Fruit fly (Drosophila melanogaster) whole organism, embryonic: Measurements from ENCODE around the gene Cypl.

Source experiments
- ATbp ChIP-seq: fragments of 200-800 bp; sonication (Bioruptor generic); optimal IDR thresholded peaks from 2 replicates; lab custom pipeline; 2017; ENCODE audit warnings: missing biosample characterization, mild to moderate bottlenecking, missing genetic modification characterization, missing genetic modification reagents
- Ada2b ChIP-seq: fragments of 200-800 bp; sonication (Bioruptor generic); IDR thresholded peaks from 2 replicates; pipeline ENCODE4 v1.3.6; 2022; ENCODE audit warnings: missing biosample characterization, missing genetic modification characterization
- CG10274 ChIP-seq: fragments of 200-800 bp; sonication (Bioruptor generic); optimal IDR thresholded peaks from 3 replicates; lab custom pipeline; 2017; ENCODE audit warnings: missing biosample characterization, mild to moderate bottlenecking, missing genetic modification characterization
- CG12219 ChIP-seq: fragments of 200-800 bp; sonication (Bioruptor generic); optimal IDR thresholded peaks from 3 replicates; lab custom pipeline; 2018; ENCODE audit warnings: missing biosample characterization, mild to moderate bottlenecking, missing genetic modification characterization
- CG12299 ChIP-seq: fragments of 200-800 bp; sonication (Bioruptor generic); optimal IDR thresholded peaks from 2 replicates; lab custom pipeline; 2018; ENCODE audit warnings: missing biosample characterization, mild to moderate bottlenecking, missing genetic modification characterization
- CG1233 ChIP-seq: fragments of 200-800 bp; sonication (Bioruptor generic); optimal IDR thresholded peaks from 4 replicates; lab custom pipeline; 2018; ENCODE audit warnings: missing biosample characterization, mild to moderate bottlenecking, missing genetic modification characterization
- CG14965 ChIP-seq: fragments of 200-800 bp; sonication (Bioruptor generic); optimal IDR thresholded peaks from 2 replicates; lab custom pipeline; 2016; ENCODE audit warnings: missing biosample characterization, missing genetic modification characterization, borderline replicate concordance
- CG15601 ChIP-seq: fragments of 200-800 bp; sonication (Bioruptor generic); optimal IDR thresholded peaks from 3 replicates; lab custom pipeline; 2019; ENCODE audit warnings: missing biosample characterization, mild to moderate bottlenecking, missing genetic modification characterization, moderate library complexity
- CG1792 ChIP-seq: fragments of 200-800 bp; sonication (Bioruptor generic); optimal IDR thresholded peaks from 2 replicates; lab custom pipeline; 2016; ENCODE audit warnings: missing biosample characterization, missing genetic modification characterization
- CG30403 ChIP-seq: fragments of 200-800 bp; sonication (Bioruptor generic); optimal IDR thresholded peaks from 3 replicates; lab custom pipeline; 2016; ENCODE audit warnings: missing biosample characterization, missing genetic modification characterization
- CG33557 ChIP-seq: fragments of 200-800 bp; sonication (Bioruptor generic); optimal IDR thresholded peaks from 2 replicates; lab custom pipeline; 2019; ENCODE audit warnings: missing biosample characterization, mild to moderate bottlenecking, missing genetic modification characterization, moderate library complexity
- CG3838 ChIP-seq: fragments of 200-800 bp; sonication (Bioruptor generic); optimal IDR thresholded peaks from 3 replicates; lab custom pipeline; 2016; ENCODE audit warnings: missing biosample characterization, missing genetic modification characterization
- CG4282 ChIP-seq: fragments of 200-800 bp; sonication (Bioruptor generic); optimal IDR thresholded peaks from 2 replicates; lab custom pipeline; 2016; ENCODE audit warnings: missing biosample characterization, missing genetic modification characterization
- CG4730 ChIP-seq: fragments of 200-800 bp; sonication (Bioruptor generic); IDR thresholded peaks from 2 replicates; pipeline ENCODE4 v1.3.6; 2022; ENCODE audit warnings: missing biosample characterization, missing genetic modification characterization
- CG6689 ChIP-seq: fragments of 200-800 bp; sonication (Bioruptor generic); IDR thresholded peaks from 2 replicates; pipeline ENCODE4 v1.3.6; 2022; ENCODE audit warnings: missing biosample characterization, missing genetic modification characterization
- CG7556 ChIP-seq: fragments of 200-800 bp; sonication (Bioruptor generic); optimal IDR thresholded peaks from 2 replicates; lab custom pipeline; 2017; ENCODE audit warnings: missing biosample characterization, mild to moderate bottlenecking, missing genetic modification characterization
- CG7745 ChIP-seq: fragments of 200-800 bp; sonication (Bioruptor generic); optimal IDR thresholded peaks from 2 replicates; lab custom pipeline; 2018; ENCODE audit warnings: missing biosample characterization, mild to moderate bottlenecking, missing genetic modification characterization, moderate library complexity
- CG8924 ChIP-seq: fragments of 200-800 bp; optimal IDR thresholded peaks from 3 replicates; lab custom pipeline; 2019; ENCODE audit warnings: missing biosample characterization, mild to moderate bottlenecking, missing genetic modification characterization, moderate library complexity
- CG9727 ChIP-seq: fragments of 200-800 bp; sonication (Bioruptor generic); optimal IDR thresholded peaks from 3 replicates; lab custom pipeline; 2017; ENCODE audit warnings: missing biosample characterization, mild to moderate bottlenecking, missing genetic modification characterization
- Camta ChIP-seq: fragments of 200-800 bp; sonication (Bioruptor generic); optimal IDR thresholded peaks from 2 replicates; lab custom pipeline; 2016; ENCODE audit warnings: missing biosample characterization, missing genetic modification characterization
- Chrac-16 ChIP-seq: fragments of 200-800 bp; sonication (Bioruptor generic); optimal IDR thresholded peaks from 3 replicates; lab custom pipeline; 2016; ENCODE audit warnings: missing biosample characterization, missing genetic modification characterization
- Dll ChIP-seq: fragments of 200-800 bp; sonication (Bioruptor generic); IDR thresholded peaks from 4 replicates; pipeline ENCODE4 v1.3.6; 2022; ENCODE audit warnings: missing biosample characterization, missing genetic modification characterization; ENCODE audit not compliant: partially characterized antibody
- Ets65A ChIP-seq: fragments of 200-800 bp; sonication (Bioruptor generic); peaks from one replicate; lab custom pipeline; 2016; ENCODE audit warnings: missing biosample characterization, missing genetic modification characterization
- HHEX ChIP-seq: fragments of 200-800 bp; sonication (Bioruptor generic); optimal IDR thresholded peaks from 3 replicates; lab custom pipeline; 2017; ENCODE audit warnings: missing biosample characterization, mild to moderate bottlenecking, missing genetic modification characterization, missing genetic modification reagents
- Kr ChIP-seq: fragments of 200-800 bp; sonication (Bioruptor generic); optimal IDR thresholded peaks from 2 replicates; lab custom pipeline; 2017; ENCODE audit warnings: missing biosample characterization, mild to moderate bottlenecking, missing genetic modification characterization
- Max ChIP-seq: fragments of 200-800 bp; sonication (Bioruptor generic); optimal IDR thresholded peaks from 2 replicates; lab custom pipeline; 2016; ENCODE audit warnings: missing biosample characterization, mild to moderate bottlenecking, missing genetic modification characterization
- Oaz ChIP-seq: fragments of 200-800 bp; sonication (Bioruptor generic); IDR thresholded peaks from 2 replicates; pipeline ENCODE4 v1.3.6; 2022; ENCODE audit warnings: missing biosample characterization, missing genetic modification characterization
- Pdp1 ChIP-seq, 2 experiments: fragments of 200-800 bp; sonication (Bioruptor generic); optimal IDR thresholded peaks; 3 replicates each; lab custom pipeline; 2016; ENCODE audit warnings: missing biosample characterization in 2 of 2, missing genetic modification characterization in 2 of 2, mild to moderate bottlenecking in 1 of 2, moderate library complexity in 1 of 2
- abd-A ChIP-seq: fragments of 200-800 bp; sonication (Bioruptor generic); optimal IDR thresholded peaks from 3 replicates; lab custom pipeline; 2019; ENCODE audit warnings: missing biosample characterization, mild to moderate bottlenecking, missing genetic modification characterization, moderate library complexity
- crc ChIP-seq: fragments of 200-800 bp; sonication (Bioruptor generic); optimal IDR thresholded peaks from 2 replicates; lab custom pipeline; 2016; ENCODE audit warnings: missing biosample characterization, missing genetic modification characterization
- fru ChIP-seq: fragments of >200 bp; optimal IDR thresholded peaks from 2 replicates; lab custom pipeline; 2017
- ftz-f1 ChIP-seq: fragments of 200-800 bp; sonication (Bioruptor generic); optimal IDR thresholded peaks from 2 replicates; lab custom pipeline; 2016; ENCODE audit warnings: missing biosample characterization, missing genetic modification characterization
- lab ChIP-seq: fragments of 200-800 bp; sonication (Bioruptor generic); optimal IDR thresholded peaks from 3 replicates; lab custom pipeline; 2017; ENCODE audit warnings: missing biosample characterization, missing genetic modification characterization, mild to moderate bottlenecking, moderate library complexity, missing genetic modification reagents
- lov ChIP-seq, 2 experiments: fragments of 200-800 bp in 1 of 2; fragments of >200 bp in 1 of 2; sonication (Bioruptor generic) in 1 of 2; IDR thresholded peaks in 1 of 2; optimal IDR thresholded peaks in 1 of 2; 2 replicates in 1 of 2; 3 replicates in 1 of 2; pipeline versions ENCODE4 v1.3.6 to Lab custom; 2017 to 2022; ENCODE audit warnings: missing biosample characterization in 1 of 2, missing genetic modification characterization in 1 of 2
- nmo ChIP-seq: fragments of 200-800 bp; sonication (Bioruptor generic); optimal IDR thresholded peaks from 2 replicates; lab custom pipeline; 2018; ENCODE audit warnings: missing biosample characterization, mild to moderate bottlenecking, missing genetic modification characterization, moderate library complexity
- nom ChIP-seq: fragments of 200-800 bp; sonication (Bioruptor generic); optimal IDR thresholded peaks from 2 replicates; lab custom pipeline; 2017; ENCODE audit warnings: missing biosample characterization, missing genetic modification characterization, mild to moderate bottlenecking, moderate library complexity, missing genetic modification reagents
- odd ChIP-seq: fragments of 200-800 bp; sonication (Bioruptor generic); optimal IDR thresholded peaks from 2 replicates; lab custom pipeline; 2017; ENCODE audit warnings: missing biosample characterization, mild to moderate bottlenecking, missing genetic modification characterization
- p53 ChIP-seq: fragments of 200-800 bp; sonication (Bioruptor generic); optimal IDR thresholded peaks from 2 replicates; lab custom pipeline; 2016; ENCODE audit warnings: missing biosample characterization, missing genetic modification characterization
- pfk ChIP-seq: fragments of 200-800 bp; sonication (Bioruptor generic); optimal IDR thresholded peaks from 2 replicates; lab custom pipeline; 2018; ENCODE audit warnings: missing biosample characterization, mild to moderate bottlenecking, missing genetic modification characterization, moderate library complexity
- phol ChIP-seq: fragments of 200-800 bp; sonication (Bioruptor generic); optimal IDR thresholded peaks from 3 replicates; lab custom pipeline; 2018; ENCODE audit warnings: missing biosample characterization, mild to moderate bottlenecking, missing genetic modification characterization, moderate library complexity
- row ChIP-seq: fragments of 200-800 bp; sonication (Bioruptor generic); IDR thresholded peaks from 3 replicates; pipeline ENCODE4 v1.3.6; 2022; ENCODE audit warnings: missing biosample characterization, missing genetic modification characterization
- run ChIP-seq: fragments of 200-800 bp; sonication (Bioruptor generic); optimal IDR thresholded peaks from 3 replicates; lab custom pipeline; 2018; ENCODE audit warnings: missing biosample characterization, mild to moderate bottlenecking, missing genetic modification characterization
- tna ChIP-seq: fragments of 200-800 bp; sonication (Bioruptor generic); IDR thresholded peaks from 2 replicates; pipeline ENCODE4 v1.3.6; 2022; ENCODE audit warnings: missing biosample characterization, missing genetic modification characterization; ENCODE audit not compliant: partially characterized antibody
- trh ChIP-seq: fragments of 200-800 bp; sonication (Bioruptor generic); optimal IDR thresholded peaks from 2 replicates; lab custom pipeline; 2016; ENCODE audit warnings: missing biosample characterization, missing genetic modification characterization
- tup ChIP-seq: fragments of 200-800 bp; sonication (Bioruptor generic); optimal IDR thresholded peaks from 2 replicates; lab custom pipeline; 2016; ENCODE audit warnings: missing biosample characterization, mild to moderate bottlenecking, missing genetic modification characterization, moderate library complexity
- unc-4 ChIP-seq: fragments of 200-800 bp; sonication (Bioruptor generic); IDR thresholded peaks from 2 replicates; pipeline ENCODE4 v1.3.6; 2022; ENCODE audit warnings: missing biosample characterization, missing genetic modification characterization; ENCODE audit not compliant: partially characterized antibody
- zen ChIP-seq: fragments of 200-800 bp; sonication (Bioruptor generic); optimal IDR thresholded peaks from 3 replicates; lab custom pipeline; 2018; ENCODE audit warnings: missing biosample characterization, mild to moderate bottlenecking, missing genetic modification characterization, moderate library complexity

The Cypl gene

DNA sequence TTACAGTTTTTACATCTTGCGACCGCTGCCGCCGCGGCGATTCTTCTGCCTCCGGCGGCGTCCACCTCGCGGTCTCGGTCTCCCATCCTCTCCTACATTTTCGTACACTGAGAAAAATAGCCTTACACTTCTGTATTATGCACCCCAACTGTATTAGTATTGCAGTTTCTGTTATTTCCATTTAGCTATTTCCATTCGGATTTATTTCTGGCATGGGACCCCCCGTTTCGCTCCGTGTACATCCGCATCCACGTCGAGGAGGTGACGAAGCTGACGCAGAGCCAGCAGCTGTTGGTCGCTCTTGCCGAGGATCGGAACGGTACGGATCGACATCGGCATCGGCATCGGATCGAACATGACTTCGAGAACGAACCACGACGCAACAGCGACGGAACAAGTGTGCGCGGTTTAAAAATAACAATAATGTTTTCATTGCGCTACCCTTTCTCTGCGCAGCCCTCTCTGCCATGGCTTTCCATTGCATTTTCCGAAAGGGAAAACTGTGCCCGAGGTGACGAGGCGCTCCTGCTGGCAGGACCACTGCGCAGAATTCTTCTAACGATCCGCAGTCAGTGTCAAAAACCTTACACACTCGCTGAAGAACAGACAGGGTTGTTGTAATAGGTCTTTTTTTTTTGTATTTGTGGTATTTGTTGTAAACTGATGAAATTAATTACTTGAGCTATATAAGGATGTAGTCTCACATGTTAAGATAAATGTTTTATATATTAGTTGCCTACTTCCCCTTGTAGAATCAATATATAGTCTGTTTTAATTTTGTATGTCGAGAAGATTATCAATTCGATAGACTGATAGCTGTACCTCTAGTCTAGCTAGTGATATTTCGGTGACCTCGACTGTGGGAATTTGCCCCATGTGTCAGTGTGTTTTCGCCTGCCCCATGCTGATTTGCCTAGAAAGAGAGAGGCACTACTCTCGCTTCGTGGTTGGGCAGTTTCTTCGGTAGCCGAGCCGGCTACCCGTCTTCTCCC, 46.9 kb upstream of the Cypl start (continued):
- TF ChIP-seq tna (GFP tag; lab: Robert Waterston, UW): no peak
- peak; percentile 87 to 92 for TF ChIP-seq Pdp1 (GFP tag; optimal IDR thresholded peaks at IDR 0.05; lab: Kevin White, UChicago)
- peak; percentile 86 for TF ChIP-seq Camta
- no peak for TF ChIP-seq Dll
- peak; percentile 75 for TF ChIP-seq Oaz
- TF ChIP-seq pfk: peak; percentile 35
- peak; percentile 83 for TF ChIP-seq phol (tag; lab: Kevin White, UChicago)
- TF ChIP-seq CG7556 (GFP tag; lab: Kevin White, UChicago): peak; percentile 78
- peak; percentile 84 for TF ChIP-seq nom (GFP tag; lab: Kevin White, UChicago)
- TF ChIP-seq ftz-f1 (GFP tag; lab: Kevin White, UChicago): peak; percentile 55
- peak; percentile 58 for TF ChIP-seq CG3838 (GFP tag; lab: Kevin White, UChicago)
- peak; percentile 76 for TF ChIP-seq Kr (GFP tag; lab: Kevin White, UChicago)
- peak; percentile 72 for TF ChIP-seq run (tag; lab: Kevin White, UChicago)
- TF ChIP-seq CG14965 (GFP tag; lab: Kevin White, UChicago): peak; percentile 48
- peak; percentile 86 for TF ChIP-seq p53 (GFP tag; lab: Kevin White, UChicago)
- peak; percentile 88 for TF ChIP-seq CG6689 (GFP tag; lab: Robert Waterston, UW)
- TF ChIP-seq CG7745: peak; percentile 40
- TF ChIP-seq CG4730: peak; percentile 87
- TF ChIP-seq CG30403 (GFP tag; lab: Kevin White, UChicago): peak; percentile 90
- TF ChIP-seq row (GFP tag; lab: Robert Waterston, UW): peak; percentile 95
- peak; percentile 71 for TF ChIP-seq CG12299
- peak; percentile 99 for TF ChIP-seq Ets65A
- peak; percentile 88 for TF ChIP-seq ATbp (GFP tag; lab: Kevin White, UChicago)
- peak; percentile 89 for TF ChIP-seq Ada2b (GFP tag; lab: Robert Waterston, UW)
- TF ChIP-seq abd-A (tag; lab: Kevin White, UChicago): peak; percentile 13
- peak; percentile 80 for TF ChIP-seq CG1233 (GFP tag; lab: Kevin White, UChicago)
- peak; percentile 78 for TF ChIP-seq crc (GFP tag; lab: Kevin White, UChicago)
- TF ChIP-seq CG33557: peak; percentile 88
- peak; percentile 87 for TF ChIP-seq CG4282 (GFP tag; lab: Kevin White, UChicago)
- TF ChIP-seq nmo (GFP tag; lab: Kevin White, UChicago): peak; percentile 83
- TF ChIP-seq fru (lab: Kevin White, UChicago): no peak
- TF ChIP-seq unc-4 (GFP tag; lab: Robert Waterston, UW): no peak
- peak; percentile 85 for TF ChIP-seq tup (GFP tag; lab: Kevin White, UChicago)
- TF ChIP-seq Max (GFP tag; lab: Kevin White, UChicago): peak; percentile 52
- peak; percentile 88 for TF ChIP-seq CG9727 (GFP tag; lab: Kevin White, UChicago)
- peak; percentile 85 for TF ChIP-seq CG12219 (GFP tag; lab: Kevin White, UChicago)
- TF ChIP-seq Chrac-16 (GFP tag; lab: Kevin White, UChicago): peak; percentile 92
- TF ChIP-seq CG15601 (tag; lab: Kevin White, UChicago): peak; percentile 79
- peak; percentile 73 for TF ChIP-seq CG10274 (GFP tag; lab: Kevin White, UChicago)
- TF ChIP-seq lov (optimal IDR thresholded peaks at IDR 0.05; lab: Kevin White, UChicago): no peak
- TF ChIP-seq lov (GFP tag; IDR thresholded peaks at IDR 0.05; lab: Robert Waterston, UW): peak; percentile 94
- peak; percentile 92 for TF ChIP-seq CG8924 (tag; lab: Kevin White, UChicago)
- TF ChIP-seq HHEX: peak; percentile 88
- TF ChIP-seq trh (GFP tag; lab: Kevin White, UChicago): peak; percentile 70
- peak; percentile 78 for TF ChIP-seq zen (tag; lab: Kevin White, UChicago)
- no peak for TF ChIP-seq odd
- TF ChIP-seq lab (GFP tag; lab: Kevin White, UChicago): peak; percentile 93
- peak; percentile 89 for TF ChIP-seq CG1792 (GFP tag; lab: Kevin White, UChicago)
